Worm (Caenorhabditis elegans) whole organism, L3 larva: ENCODE data around the gene R10E8.2.

Source experiments
- lin-15B ChIP-seq: fragments of 150-350 bp; optimal IDR thresholded peaks from 2 replicates; lab custom pipeline; 2014; ENCODE audit warnings: missing biosample characterization, missing genetic modification characterization
- nhr-237 ChIP-seq: fragments of 150-350 bp; optimal IDR thresholded peaks from 2 replicates; lab custom pipeline; 2014; ENCODE audit warnings: missing biosample characterization, missing genetic modification characterization

DNA sequence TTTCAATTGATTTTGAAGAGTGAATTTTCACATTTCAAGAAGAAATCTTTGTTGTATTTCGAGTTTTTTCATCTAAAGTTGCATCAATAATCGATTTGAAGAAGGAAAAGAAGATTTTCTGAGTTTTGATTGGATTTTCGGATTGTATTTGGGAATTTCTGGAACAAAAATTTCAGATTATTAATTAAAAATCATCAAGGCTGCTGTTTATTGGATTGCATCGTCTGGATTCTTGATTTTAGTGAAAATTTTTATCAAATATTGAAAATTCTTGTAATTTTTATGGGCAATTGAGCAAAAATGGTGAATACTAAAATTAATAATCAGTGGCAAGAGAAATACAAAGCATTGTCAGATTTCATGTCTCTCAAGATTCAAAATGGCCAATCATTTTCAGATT, 44.9 kb downstream of the R10E8.2 start, which contains the start of gene Y51A2A.5:
- no peak for TF ChIP-seq nhr-237 (tag; lab: Kevin White, UChicago)
- no peak for TF ChIP-seq lin-15B (tag; lab: Kevin White, UChicago)
